Worm (Caenorhabditis elegans): Measurements from ENCODE around the gene eat-20.

The eat-20 gene

DNA sequence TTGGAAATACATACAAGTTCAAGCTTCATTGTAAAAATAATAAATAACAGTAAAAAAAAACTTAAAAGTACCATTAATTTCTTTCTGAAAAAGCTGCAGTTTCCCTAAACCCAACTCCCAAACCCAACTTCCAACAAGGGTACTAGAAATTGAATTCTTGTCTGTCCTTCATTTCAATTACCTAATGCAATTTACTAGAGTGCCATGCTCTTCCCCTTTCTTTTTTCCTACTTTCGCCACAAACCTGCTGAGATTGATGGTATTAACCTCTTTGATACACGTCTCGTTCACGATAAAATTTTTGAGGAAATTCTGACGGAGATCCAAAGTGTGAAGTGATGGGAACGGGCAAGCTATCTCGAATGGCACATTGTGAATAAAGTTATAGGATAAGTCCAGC is 38.1 kb downstream of the eat-20 start:
- TF ChIP-seq flt-1 (GFP tag; IDR thresholded peaks at IDR 0.05) (no peak), tbx-11 (GFP tag; IDR thresholded peaks at IDR 0.05) (no peak)

DNA sequence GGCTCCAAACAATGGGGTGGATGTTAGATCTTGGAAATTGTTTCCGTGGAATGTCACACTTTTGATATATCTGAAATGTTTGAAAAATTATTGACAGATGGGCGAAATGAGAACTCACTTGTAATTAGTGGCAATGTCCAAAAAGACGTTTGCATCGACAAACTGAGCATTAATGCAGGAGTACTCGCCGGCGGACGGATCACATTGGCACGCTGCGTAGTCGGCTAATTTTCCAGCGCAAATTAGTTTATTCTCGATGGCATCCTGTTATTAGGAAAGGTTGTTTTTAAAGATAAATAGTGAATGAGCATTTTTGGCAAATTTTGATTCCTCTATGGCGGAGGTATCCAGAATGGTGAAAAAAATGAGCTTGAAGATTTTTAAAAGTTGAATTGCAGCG is 41.0 kb downstream of the eat-20 start:
- TF ChIP-seq B0310.2 (tag; optimal IDR thresholded peaks at IDR 0.05): no peak
- TF ChIP-seq ceh-13 (GFP tag; optimal IDR thresholded peaks at IDR 0.05): no peak
- no peak for TF ChIP-seq hnd-1 (tag; optimal IDR thresholded peaks at IDR 0.05)
- TF ChIP-seq sea-1 (GFP tag; conservative IDR thresholded peaks at IDR 0.05): no peak
- TF ChIP-seq aly-1 (tag; optimal IDR thresholded peaks at IDR 0.05): no peak
- no peak for TF ChIP-seq F13C5.2 (tag; optimal IDR thresholded peaks at IDR 0.05)
- no peak for TF ChIP-seq ets-7 (tag; optimal IDR thresholded peaks at IDR 0.05)

DNA sequence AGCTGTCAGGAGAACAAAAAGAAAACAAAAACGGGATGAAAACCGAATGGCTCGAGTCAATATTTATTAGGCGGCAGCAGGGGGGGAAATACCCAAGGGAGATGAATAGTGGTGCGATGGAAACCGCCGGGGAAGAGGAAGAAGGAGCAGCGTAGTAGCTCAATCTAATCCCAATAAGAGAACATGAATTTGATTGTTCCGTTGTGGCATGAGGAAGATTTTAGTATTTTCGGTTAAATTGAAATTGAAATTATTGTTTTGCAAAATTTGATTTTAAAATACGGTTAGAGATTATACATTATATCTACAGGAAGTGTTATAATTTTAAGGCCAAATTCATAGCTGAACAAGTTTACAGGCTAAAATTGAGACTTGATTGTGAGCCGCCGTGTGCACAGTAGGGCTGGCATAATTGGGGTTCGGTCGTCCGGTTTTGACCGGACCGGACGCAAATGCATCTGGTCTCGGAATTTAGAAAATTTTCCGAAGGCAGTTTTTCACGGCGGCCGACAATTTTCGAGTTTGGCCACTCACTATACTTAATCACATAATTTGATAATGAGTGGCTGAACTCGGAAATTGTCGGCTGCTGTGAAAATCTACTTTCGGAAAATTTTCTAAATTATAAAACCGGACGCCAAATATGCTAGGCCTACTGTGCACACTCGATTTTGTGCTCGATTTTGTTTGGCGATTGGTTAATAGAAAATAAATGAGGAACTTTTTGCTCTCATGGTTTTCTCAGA is 42.4 kb downstream of the eat-20 start:
- TF ChIP-seq hnd-1 (tag; optimal IDR thresholded peaks at IDR 0.05) (no peak), F13C5.2 (tag; optimal IDR thresholded peaks at IDR 0.05) (no peak), ceh-36 (tag; optimal IDR thresholded peaks at IDR 0.05) (no peak), tra-4 (tag; optimal IDR thresholded peaks at IDR 0.05) (no peak), scrt-1 (GFP tag; IDR thresholded peaks at IDR 0.05) (no peak), hmbx-1 (tag; optimal IDR thresholded peaks at IDR 0.05) (no peak), flt-1 (GFP tag; IDR thresholded peaks at IDR 0.05) (no peak)

DNA sequence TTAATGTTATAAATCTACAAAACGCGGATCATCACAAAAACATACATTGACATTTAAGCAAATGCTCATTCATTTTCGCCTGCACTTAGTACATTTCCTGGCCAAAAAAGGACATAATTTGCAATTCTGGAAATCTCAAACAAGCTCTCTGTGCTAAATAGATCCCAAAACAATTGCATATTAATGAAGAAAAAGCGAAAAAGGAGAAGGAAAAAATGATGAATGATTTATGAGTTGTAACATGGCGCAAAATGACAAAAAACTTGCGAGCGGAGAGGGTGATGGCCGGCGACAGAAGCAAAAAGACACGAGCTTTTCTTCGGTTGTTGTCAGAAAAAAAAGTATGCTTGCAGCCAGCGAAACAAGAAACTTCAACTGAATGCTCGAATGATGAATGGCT is 45.1 kb downstream of the eat-20 start:
- no peak for TF ChIP-seq flt-1 (GFP tag; IDR thresholded peaks at IDR 0.05)

DNA sequence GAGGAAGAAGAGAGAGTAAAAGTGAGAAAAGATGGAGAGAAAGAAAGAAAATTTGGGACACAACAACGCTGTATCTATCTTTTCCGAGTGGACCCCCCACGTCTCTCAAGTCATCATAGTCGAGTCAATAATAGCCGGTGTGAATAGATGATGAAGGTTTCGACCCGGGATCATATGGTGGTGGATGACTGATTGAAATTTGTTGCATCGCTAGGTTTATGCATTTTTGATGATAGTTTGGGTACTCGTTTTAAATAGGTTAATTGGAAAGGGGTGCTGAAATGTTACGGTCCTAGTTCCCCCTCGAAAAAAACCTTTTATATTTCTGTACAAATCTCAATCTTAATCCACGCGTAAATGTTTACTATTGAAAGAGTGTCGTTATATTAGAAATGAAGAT is 45.7 kb downstream of the eat-20 start:
- no peak for TF ChIP-seq F13C5.2 (tag; optimal IDR thresholded peaks at IDR 0.05)
- TF ChIP-seq hnd-1 (tag; optimal IDR thresholded peaks at IDR 0.05): no peak
- TF ChIP-seq tbx-11 (GFP tag; IDR thresholded peaks at IDR 0.05): no peak
- no peak for TF ChIP-seq scrt-1 (GFP tag; IDR thresholded peaks at IDR 0.05)
- TF ChIP-seq flt-1 (GFP tag; IDR thresholded peaks at IDR 0.05): no peak

DNA sequence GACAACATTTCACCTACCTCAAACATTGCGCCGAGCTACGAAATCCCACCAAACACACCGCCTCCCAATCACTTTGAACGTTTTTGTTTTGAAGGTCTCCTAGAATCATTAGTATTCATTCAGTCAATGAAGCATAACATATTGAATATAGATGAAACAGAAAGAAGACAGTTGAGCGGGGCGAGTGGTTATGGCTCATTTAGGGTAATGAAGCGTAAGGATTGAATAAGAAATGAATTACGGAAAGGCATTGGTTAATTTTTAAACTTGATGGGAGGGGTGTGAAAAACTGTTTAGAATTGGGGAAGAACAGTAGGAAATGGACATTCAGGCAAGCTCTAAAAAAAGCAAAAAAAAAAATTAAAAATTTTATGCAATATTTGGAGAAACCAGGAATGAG is 48.0 kb downstream of the eat-20 start, which contains the start of gene lron-3:
lron-3 (minus strand) TSS at position 101 of the 400 bp plus-strand sequence.
- TF ChIP-seq ceh-13 (GFP tag; optimal IDR thresholded peaks at IDR 0.05) (no peak), scrt-1 (GFP tag; IDR thresholded peaks at IDR 0.05) (no peak), ets-7 (tag; optimal IDR thresholded peaks at IDR 0.05) (no peak), tra-4 (tag; optimal IDR thresholded peaks at IDR 0.05) (no peak), pes-1 (GFP tag; IDR thresholded peaks at IDR 0.05) (no peak), flt-1 (GFP tag; IDR thresholded peaks at IDR 0.05) (no peak), tbx-37 (GFP tag; conservative IDR thresholded peaks at IDR 0.05) (no peak), hnd-1 (tag; optimal IDR thresholded peaks at IDR 0.05) (no peak), tbx-11 (GFP tag; IDR thresholded peaks at IDR 0.05) (no peak), F13C5.2 (tag; optimal IDR thresholded peaks at IDR 0.05) (no peak), ceh-36 (tag; optimal IDR thresholded peaks at IDR 0.05) (no peak), hmbx-1 (tag; optimal IDR thresholded peaks at IDR 0.05) (no peak), sea-1 (GFP tag; conservative IDR thresholded peaks at IDR 0.05) (no peak), hmg-4 (GFP tag; optimal IDR thresholded peaks at IDR 0.05) (no peak), ama-1 (optimal IDR thresholded peaks at IDR 0.05) (no peak), B0310.2 (tag; optimal IDR thresholded peaks at IDR 0.05) (no peak), aly-1 (tag; optimal IDR thresholded peaks at IDR 0.05) (no peak)

DNA sequence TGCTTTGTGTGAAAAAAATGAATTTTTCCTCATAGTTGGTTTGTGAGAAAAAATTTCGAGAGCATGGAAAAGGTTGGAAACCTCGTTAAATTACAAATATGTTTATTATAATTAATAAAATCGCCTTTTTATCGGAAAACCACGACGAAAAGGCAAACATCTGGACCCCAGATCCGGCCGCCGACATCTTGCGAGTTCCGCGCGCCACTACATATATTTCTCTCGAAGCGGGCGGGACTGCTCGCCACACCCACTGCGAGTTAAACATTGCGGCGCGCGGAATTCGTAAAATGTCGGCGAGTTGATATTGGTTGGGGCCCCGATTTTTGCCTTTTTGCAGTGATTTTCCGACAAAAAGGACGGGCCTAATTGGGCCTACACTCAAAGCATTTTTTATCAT is 49.7 kb downstream of the eat-20 start:
- TF ChIP-seq hmbx-1 (tag; optimal IDR thresholded peaks at IDR 0.05): no peak
- TF ChIP-seq scrt-1 (GFP tag; IDR thresholded peaks at IDR 0.05): no peak
- no peak for TF ChIP-seq ceh-36 (tag; optimal IDR thresholded peaks at IDR 0.05)
- no peak for TF ChIP-seq sea-1 (GFP tag; conservative IDR thresholded peaks at IDR 0.05)
- no peak for TF ChIP-seq ceh-13 (GFP tag; optimal IDR thresholded peaks at IDR 0.05)
- no peak for TF ChIP-seq F13C5.2 (tag; optimal IDR thresholded peaks at IDR 0.05)
- TF ChIP-seq tbx-37 (GFP tag; conservative IDR thresholded peaks at IDR 0.05): no peak
- TF ChIP-seq pes-1 (GFP tag; IDR thresholded peaks at IDR 0.05): no peak
- TF ChIP-seq ama-1 (optimal IDR thresholded peaks at IDR 0.05): no peak
- TF ChIP-seq flt-1 (GFP tag; IDR thresholded peaks at IDR 0.05): no peak

DNA sequence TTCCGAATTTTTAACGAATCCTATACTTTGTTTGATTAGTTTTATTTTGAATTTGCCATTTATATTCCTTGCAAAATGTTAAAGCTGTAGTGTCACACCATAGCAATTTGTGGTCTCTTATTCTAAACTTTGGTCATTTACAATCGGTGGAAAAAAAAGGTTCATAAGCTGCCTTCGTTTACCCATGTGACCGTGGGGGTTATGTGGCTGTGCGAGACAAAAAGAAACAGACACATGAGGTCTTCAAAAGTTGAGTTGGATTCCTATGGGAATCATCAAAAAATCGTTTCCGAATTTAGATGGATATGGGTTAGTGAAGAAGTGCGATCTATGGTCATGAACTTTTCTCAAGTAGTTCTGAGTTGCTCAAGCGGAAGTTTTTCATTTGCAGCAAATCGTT is 54.5 kb downstream of the eat-20 start:
- TF ChIP-seq flt-1 (GFP tag; IDR thresholded peaks at IDR 0.05) (no peak), B0310.2 (tag; optimal IDR thresholded peaks at IDR 0.05) (no peak), scrt-1 (GFP tag; IDR thresholded peaks at IDR 0.05) (no peak), hmbx-1 (tag; optimal IDR thresholded peaks at IDR 0.05) (no peak), ceh-13 (GFP tag; optimal IDR thresholded peaks at IDR 0.05) (no peak), tbx-11 (GFP tag; IDR thresholded peaks at IDR 0.05) (no peak), sea-1 (GFP tag; conservative IDR thresholded peaks at IDR 0.05) (no peak), ceh-36 (tag; optimal IDR thresholded peaks at IDR 0.05) (no peak), tbx-37 (GFP tag; conservative IDR thresholded peaks at IDR 0.05) (no peak), ets-7 (tag; optimal IDR thresholded peaks at IDR 0.05) (no peak), hnd-1 (tag; optimal IDR thresholded peaks at IDR 0.05) (no peak), tra-4 (tag; optimal IDR thresholded peaks at IDR 0.05) (no peak), aly-1 (tag; optimal IDR thresholded peaks at IDR 0.05) (no peak), ama-1 (optimal IDR thresholded peaks at IDR 0.05) (no peak), pes-1 (GFP tag; IDR thresholded peaks at IDR 0.05) (no peak)

DNA sequence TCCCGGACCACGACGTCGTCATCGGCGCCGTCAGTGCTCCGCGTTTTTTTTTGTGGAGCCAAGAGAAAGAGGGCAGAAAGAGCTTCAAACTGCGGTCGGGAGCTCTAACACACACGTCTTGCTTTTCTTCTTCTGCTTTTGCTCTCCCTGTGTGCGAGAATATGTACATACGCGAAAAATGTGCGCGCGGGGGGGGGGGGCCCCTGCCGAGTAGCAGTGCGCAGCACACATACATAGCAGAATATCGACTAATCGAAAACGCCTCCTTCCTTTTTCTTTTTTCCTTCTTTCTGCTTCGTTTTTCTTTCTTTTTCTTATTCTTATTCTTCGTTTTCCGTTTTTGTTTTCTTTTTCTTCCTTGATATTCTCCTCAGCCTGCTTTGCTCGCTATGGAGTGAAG is 56.8 kb downstream of the eat-20 start:
- TF ChIP-seq F13C5.2 (tag; optimal IDR thresholded peaks at IDR 0.05) (peak; percentile 22), ets-7 (tag; optimal IDR thresholded peaks at IDR 0.05) (no peak), pes-1 (GFP tag; IDR thresholded peaks at IDR 0.05) (0 out of 2 replicates have a peak, but pooled peaks have one; percentile 49), scrt-1 (GFP tag; IDR thresholded peaks at IDR 0.05) (no peak), tbx-11 (GFP tag; IDR thresholded peaks at IDR 0.05) (no peak), hnd-1 (tag; optimal IDR thresholded peaks at IDR 0.05) (no peak), ceh-36 (tag; optimal IDR thresholded peaks at IDR 0.05) (no peak), B0310.2 (tag; optimal IDR thresholded peaks at IDR 0.05) (no peak), ceh-13 (GFP tag; optimal IDR thresholded peaks at IDR 0.05) (no peak), tbx-37 (GFP tag; conservative IDR thresholded peaks at IDR 0.05) (no peak), ama-1 (optimal IDR thresholded peaks at IDR 0.05) (no peak), flt-1 (GFP tag; IDR thresholded peaks at IDR 0.05) (no peak), sea-1 (GFP tag; conservative IDR thresholded peaks at IDR 0.05) (no peak), hmg-4 (GFP tag; optimal IDR thresholded peaks at IDR 0.05) (peak; percentile 50), tra-4 (tag; optimal IDR thresholded peaks at IDR 0.05) (no peak), aly-1 (tag; optimal IDR thresholded peaks at IDR 0.05) (no peak), hmbx-1 (tag; optimal IDR thresholded peaks at IDR 0.05) (no peak)
